Worm (Caenorhabditis elegans): ENCODE results near the gene JC8.4.

ce11 chrIV:13246961-13247360, 3.5 kb downstream of the JC8.4 start, which contains the start of gene JC8.7:
- TF ChIP-seq T22C8.4 (GFP tag; IDR thresholded peaks at IDR 0.05) (no peak), cog-1 (tag; optimal IDR thresholded peaks at IDR 0.05) (no peak), med-1 (GFP tag; optimal IDR thresholded peaks at IDR 0.05; ENCODE audit: insufficient read depth) (no peak), flt-1 (GFP tag; IDR thresholded peaks at IDR 0.05) (no peak)

Data from whole organism, midembryonic.